Fruit fly (Drosophila melanogaster): ENCODE measurements around the gene Fancm.

Fancm gene

dm6 chr3R:21493580-21494257 is 11.6 kb downstream of the Fancm start (continued):
- TF ChIP-seq lilli (GFP tag; optimal IDR thresholded peaks at IDR 0.05) (no peak), E2f2 (GFP tag; IDR thresholded peaks at IDR 0.05) (no peak; the same call in 1 of the 2 replicates), CG4854 (GFP tag; optimal IDR thresholded peaks at IDR 0.05) (no peak), HmgZ (tag; optimal IDR thresholded peaks at IDR 0.05) (no peak), MTF-1 (GFP tag; optimal IDR thresholded peaks at IDR 0.05; ENCODE audit: borderline replicate concordance) (no peak), Opbp (GFP tag; IDR thresholded peaks at IDR 0.05; ENCODE audit: partially characterized antibody) (no peak), hb (GFP tag; IDR thresholded peaks at IDR 0.05; ENCODE audit: partially characterized antibody) (no peak), CG11398 (GFP tag; optimal IDR thresholded peaks at IDR 0.05) (no peak), Hr39 (optimal IDR thresholded peaks at IDR 0.05) (no peak), sima (GFP tag; optimal IDR thresholded peaks at IDR 0.05) (no peak), Vsx1 (GFP tag; optimal IDR thresholded peaks at IDR 0.05) (no peak), lab (GFP tag; optimal IDR thresholded peaks at IDR 0.05) (no peak), CG4820 (GFP tag; optimal IDR thresholded peaks at IDR 0.05) (peak; percentile 47), Sox102F (GFP tag; optimal IDR thresholded peaks at IDR 0.05) (peak; percentile 45), CG18476 (GFP tag; optimal IDR thresholded peaks at IDR 0.05) (no peak), CG10979 (tag; optimal IDR thresholded peaks at IDR 0.05) (peak; percentile 74), Abd-B (GFP tag; optimal IDR thresholded peaks at IDR 0.05) (peak; percentile 41), H2.0 (GFP tag; IDR thresholded peaks at IDR 0.05) (no peak), Antp (GFP tag; optimal IDR thresholded peaks at IDR 0.05) (peak; percentile 15), CG8089 (GFP tag; optimal IDR thresholded peaks at IDR 0.05) (no peak), chinmo (GFP tag; IDR thresholded peaks at IDR 0.05; ENCODE audit: partially characterized antibody) (no peak), CG2202 (tag; optimal IDR thresholded peaks at IDR 0.05) (no peak), tna (GFP tag; IDR thresholded peaks at IDR 0.05; ENCODE audit: partially characterized antibody) (no peak), fd64A (GFP tag; optimal IDR thresholded peaks at IDR 0.05) (no peak), MBD-R2 (GFP tag; IDR thresholded peaks at IDR 0.05) (no peak), Xrp1 (GFP tag; IDR thresholded peaks at IDR 0.05) (peak; percentile 61; the same call in 1 of the 2 replicates), CG34224 (GFP tag; IDR thresholded peaks at IDR 0.05; ENCODE audit: partially characterized antibody) (no peak), Atf3 (GFP tag; optimal IDR thresholded peaks at IDR 0.05) (no peak), Xbp1 (GFP tag; optimal IDR thresholded peaks at IDR 0.05) (peak; percentile 47), bowl (GFP tag; IDR thresholded peaks at IDR 0.05) (no peak), NFAT (GFP tag; IDR thresholded peaks at IDR 0.05) (no peak), dysf (GFP tag; IDR thresholded peaks at IDR 0.05) (peak; percentile 30; the same call in 1 of the 3 replicates), ems (GFP tag; optimal IDR thresholded peaks at IDR 0.05) (no peak), sr (GFP tag; IDR thresholded peaks at IDR 0.05) (no peak), psq (GFP tag; optimal IDR thresholded peaks at IDR 0.05) (no peak), sd (tag; optimal IDR thresholded peaks at IDR 0.05) (no peak), Drgx (GFP tag; IDR thresholded peaks at IDR 0.05) (no peak), CG12942 (GFP tag; optimal IDR thresholded peaks at IDR 0.05) (no peak), repo (GFP tag; optimal IDR thresholded peaks at IDR 0.05) (no peak), C15 (GFP tag; IDR thresholded peaks at IDR 0.05) (no peak), CG32767 (GFP tag; IDR thresholded peaks at IDR 0.05) (no peak), CG9932 (GFP tag; IDR thresholded peaks at IDR 0.05) (no peak), BEAF-32 (GFP tag; optimal IDR thresholded peaks at IDR 0.05) (no peak), CG11696 (GFP tag; IDR thresholded peaks at IDR 0.05) (no peak), CG30020 (tag; optimal IDR thresholded peaks at IDR 0.05) (no peak), ken (GFP tag; IDR thresholded peaks at IDR 0.05) (no peak), Dip2 (GFP tag; IDR thresholded peaks at IDR 0.05) (no peak), HmgD (GFP tag; optimal IDR thresholded peaks at IDR 0.05) (no peak), CG14050 (GFP tag; IDR thresholded peaks at IDR 0.05) (0 out of 3 replicates have a peak, but pooled peaks have one; percentile 19), grn (GFP tag; optimal IDR thresholded peaks at IDR 0.05) (no peak), Dad (GFP tag; optimal IDR thresholded peaks at IDR 0.05) (no peak)

Data from whole organism, embryonic.